Worm (Caenorhabditis elegans) whole organism, L1 larva: ENCODE measurements around the gene F30H5.5.

Experiments used
- C34B4.2 ChIP-seq: sonication (generic microtip); optimal IDR thresholded peaks from 2 replicates; lab custom pipeline; 2017; ENCODE audit warnings: mild to moderate bottlenecking, missing genetic modification characterization, missing compliant biosample characterization
- blmp-1 ChIP-seq: fragments of 150-350 bp; optimal IDR thresholded peaks from 2 replicates; lab custom pipeline; 2014; ENCODE audit warnings: missing biosample characterization, missing genetic modification characterization
- ceh-8 ChIP-seq: fragments of 200-800 bp; sonication (Bioruptor generic); optimal IDR thresholded peaks from 2 replicates; lab custom pipeline; 2018; ENCODE audit warnings: mild to moderate bottlenecking, missing genetic modification characterization, moderate library complexity, missing compliant biosample characterization
- ceh-90 ChIP-seq: sonication (generic microtip); optimal IDR thresholded peaks from 2 replicates; lab custom pipeline; 2016; ENCODE audit warnings: missing genetic modification characterization, missing compliant biosample characterization
- ces-1 ChIP-seq: fragments of 150-350 bp; optimal IDR thresholded peaks from 2 replicates; lab custom pipeline; 2014; ENCODE audit warnings: missing biosample characterization, missing genetic modification reagents, missing genetic modification characterization
- dpl-1 ChIP-seq, 3 experiments: fragments of 150-350 bp in 2 of 3; sonication (generic microtip) in 1 of 3; optimal IDR thresholded peaks; 2 replicates each; lab custom pipeline; 2014 to 2017; ENCODE audit warnings: missing biosample characterization in 3 of 3, missing genetic modification characterization in 3 of 3, missing genetic modification reagents in 3 of 3
- dsc-1 ChIP-seq: sonication (generic microtip); optimal IDR thresholded peaks from 2 replicates; lab custom pipeline; 2016; ENCODE audit warnings: mild to moderate bottlenecking, missing genetic modification characterization, missing compliant biosample characterization
- efl-1 ChIP-seq, 4 experiments: fragments of 150-350 bp; optimal IDR thresholded peaks in 3 of 4; peaks in 1 of 4; 1 replicate in 1 of 4; 2 replicates in 3 of 4; lab custom pipeline; 2014; ENCODE audit warnings: missing biosample characterization in 2 of 4, missing genetic modification characterization in 2 of 4, missing genetic modification reagents in 2 of 4
- efl-3 ChIP-seq: fragments of 200-800 bp; sonication (Bioruptor generic); optimal IDR thresholded peaks from 2 replicates; lab custom pipeline; 2018; ENCODE audit warnings: mild to moderate bottlenecking, missing genetic modification characterization, missing compliant biosample characterization
- elt-2 ChIP-seq: sonication (generic microtip); optimal IDR thresholded peaks from 2 replicates; lab custom pipeline; 2016; ENCODE audit warnings: missing genetic modification characterization, mild to moderate bottlenecking, inconsistent platforms, missing compliant biosample characterization, missing genetic modification reagents
- ets-5 ChIP-seq: fragments of 200-800 bp; sonication (Bioruptor generic); IDR thresholded peaks from 2 replicates; pipeline ENCODE4 v1.3.6; 2022; ENCODE audit warnings: missing genetic modification characterization, missing compliant biosample characterization
- fkh-10 ChIP-seq: sonication (generic microtip); optimal IDR thresholded peaks from 2 replicates; lab custom pipeline; 2017; ENCODE audit warnings: missing biosample characterization, missing genetic modification reagents, missing genetic modification characterization
- fkh-4 ChIP-seq: sonication (generic microtip); optimal IDR thresholded peaks from 2 replicates; lab custom pipeline; 2016; ENCODE audit warnings: missing compliant biosample characterization, missing genetic modification characterization, borderline replicate concordance
- fos-1 ChIP-seq: fragments of 150-350 bp; optimal IDR thresholded peaks from 2 replicates; lab custom pipeline; 2014; ENCODE audit warnings: missing biosample characterization, missing genetic modification characterization
- irx-1 ChIP-seq: sonication (generic microtip); optimal IDR thresholded peaks from 2 replicates; lab custom pipeline; 2016; ENCODE audit warnings: missing genetic modification characterization, missing compliant biosample characterization
- lin-13 ChIP-seq: fragments of 150-350 bp; optimal IDR thresholded peaks from 2 replicates; lab custom pipeline; 2014; ENCODE audit warnings: missing biosample characterization, missing genetic modification reagents, missing genetic modification characterization
- lin-39 ChIP-seq: fragments of 150-350 bp; optimal IDR thresholded peaks from 2 replicates; lab custom pipeline; 2014; ENCODE audit warnings: missing biosample characterization, missing genetic modification reagents, missing genetic modification characterization
- lsy-2 ChIP-seq, 2 experiments: fragments of 150-350 bp; optimal IDR thresholded peaks; 2 replicates each; lab custom pipeline; 2014; ENCODE audit warnings: missing biosample characterization in 2 of 2, missing genetic modification characterization in 2 of 2
- mdl-1 ChIP-seq, 2 experiments: fragments of 150-350 bp; optimal IDR thresholded peaks; 2 replicates each; lab custom pipeline; 2014 to 2017; ENCODE audit warnings: missing biosample characterization in 2 of 2, missing genetic modification characterization in 2 of 2, inconsistent platforms in 1 of 2
- mep-1 ChIP-seq: fragments of 150-350 bp; optimal IDR thresholded peaks from 2 replicates; lab custom pipeline; 2014; ENCODE audit warnings: missing biosample characterization, missing genetic modification characterization
- nhr-11 ChIP-seq: fragments of 150-350 bp; optimal IDR thresholded peaks from 2 replicates; lab custom pipeline; 2014; ENCODE audit warnings: missing biosample characterization, missing genetic modification characterization
- nhr-20 ChIP-seq: sonication (generic microtip); optimal IDR thresholded peaks from 2 replicates; lab custom pipeline; 2016; ENCODE audit warnings: mild to moderate bottlenecking, missing genetic modification characterization, missing compliant biosample characterization
- nhr-71 ChIP-seq: sonication (generic microtip); optimal IDR thresholded peaks from 2 replicates; lab custom pipeline; 2016; ENCODE audit warnings: mild to moderate bottlenecking, missing genetic modification characterization, moderate library complexity, missing compliant biosample characterization
- nhr-77 ChIP-seq: fragments of 150-350 bp; optimal IDR thresholded peaks from 2 replicates; lab custom pipeline; 2014; ENCODE audit warnings: missing biosample characterization, missing genetic modification characterization
- nhr-84 ChIP-seq: sonication (generic microtip); optimal IDR thresholded peaks from 2 replicates; lab custom pipeline; 2017; ENCODE audit warnings: missing biosample characterization, missing genetic modification characterization
- nhr-90 ChIP-seq: sonication (generic microtip); optimal IDR thresholded peaks from 2 replicates; lab custom pipeline; 2016; ENCODE audit warnings: mild to moderate bottlenecking, missing genetic modification characterization, missing compliant biosample characterization; ENCODE audit not compliant: poor library complexity
- rnt-1 ChIP-seq: sonication (generic microtip); optimal IDR thresholded peaks from 2 replicates; lab custom pipeline; 2016; ENCODE audit warnings: mild to moderate bottlenecking, missing genetic modification characterization, moderate library complexity, missing compliant biosample characterization
- skn-1 ChIP-seq: fragments of 150-350 bp; optimal IDR thresholded peaks from 2 replicates; lab custom pipeline; 2014; ENCODE audit warnings: missing biosample characterization, missing genetic modification characterization
- snpc-4 ChIP-seq: fragments of 150-350 bp; optimal IDR thresholded peaks from 2 replicates; lab custom pipeline; 2014; ENCODE audit warnings: missing biosample characterization, missing genetic modification characterization
- sup-37 ChIP-seq: fragments of 200-800 bp; sonication (Bioruptor generic); optimal IDR thresholded peaks from 2 replicates; lab custom pipeline; 2018; ENCODE audit warnings: mild to moderate bottlenecking, missing genetic modification characterization, missing compliant biosample characterization
- swsn-7 ChIP-seq: sonication (generic microtip); optimal IDR thresholded peaks from 2 replicates; lab custom pipeline; 2016; ENCODE audit warnings: missing genetic modification characterization, missing compliant biosample characterization
- tbx-2 ChIP-seq: sonication (generic microtip); optimal IDR thresholded peaks from 2 replicates; lab custom pipeline; 2016; ENCODE audit warnings: missing genetic modification characterization, missing compliant biosample characterization
- tlp-1 ChIP-seq: fragments of 150-350 bp; optimal IDR thresholded peaks from 2 replicates; lab custom pipeline; 2014; ENCODE audit warnings: missing biosample characterization, missing genetic modification characterization
- unc-86 ChIP-seq: sonication (generic microtip); optimal IDR thresholded peaks from 2 replicates; lab custom pipeline; 2016; ENCODE audit warnings: missing genetic modification characterization, missing compliant biosample characterization
- vab-15 ChIP-seq: sonication (generic microtip); optimal IDR thresholded peaks from 2 replicates; lab custom pipeline; 2017; ENCODE audit warnings: missing genotype, mild to moderate bottlenecking, missing genetic modification characterization, missing compliant biosample characterization
- xbp-1 ChIP-seq: sonication (generic microtip); optimal IDR thresholded peaks from 2 replicates; lab custom pipeline; 2016; ENCODE audit warnings: missing genetic modification characterization, missing compliant biosample characterization
- zip-4 ChIP-seq: fragments of 200-800 bp; sonication (Bioruptor generic); optimal IDR thresholded peaks from 2 replicates; lab custom pipeline; 2018; ENCODE audit warnings: mild to moderate bottlenecking, missing genetic modification characterization, moderate library complexity, missing compliant biosample characterization
- ztf-11 ChIP-seq, 2 experiments: sonication (generic microtip); optimal IDR thresholded peaks; 2 replicates each; lab custom pipeline; 2016 to 2017; ENCODE audit warnings: missing genetic modification characterization in 2 of 2, missing biosample characterization in 1 of 2, missing compliant biosample characterization in 1 of 2
- ztf-4 ChIP-seq: fragments of 150-350 bp; optimal IDR thresholded peaks from 2 replicates; lab custom pipeline; 2014; ENCODE audit warnings: missing biosample characterization, missing genetic modification characterization

The F30H5.5 gene

DNA sequence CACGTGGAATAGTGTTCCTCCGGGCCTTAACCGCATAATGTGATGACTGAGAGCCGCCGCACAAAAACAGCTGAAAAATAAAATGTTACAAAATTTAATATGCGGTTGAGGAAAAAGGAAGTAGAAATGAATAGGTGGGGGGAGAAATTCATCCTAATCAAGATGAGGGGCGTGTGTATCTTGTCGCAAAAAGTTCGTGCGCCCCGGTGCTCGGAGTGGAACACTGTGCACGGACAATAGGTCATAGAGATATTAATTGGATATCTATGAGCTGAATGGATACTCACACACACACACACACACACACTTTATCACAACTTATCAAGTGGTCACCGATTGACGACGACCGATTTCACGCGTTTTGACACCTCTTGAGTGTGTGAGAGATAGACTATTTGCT lies 35.4 kb downstream of the F30H5.5 start, which contains the start of gene T22F7.3:
Gene T22F7.3 (minus strand): TSS at position 101 of the 400 bp plus-strand sequence.
- TF ChIP-seq nhr-84 (no peak), swsn-7 (tag; lab: Kevin White, UChicago) (no peak), ztf-4 (tag; lab: Kevin White, UChicago) (no peak), nhr-77 (tag; lab: Kevin White, UChicago) (no peak), lsy-2 (tag; optimal IDR thresholded peaks at IDR 0.05; lab: Kevin White, UChicago) (no peak), unc-86 (tag; lab: Kevin White, UChicago) (no peak), zip-4 (GFP tag; lab: Kevin White, UChicago) (no peak), nhr-20 (no peak), ceh-90 (no peak), fos-1 (tag; lab: Kevin White, UChicago) (no peak), ceh-8 (no peak), C34B4.2 (tag; lab: Kevin White, UChicago) (no peak), mdl-1 (tag; optimal IDR thresholded peaks at IDR 0.05; lab: Kevin White, UChicago) (no peak), blmp-1 (tag; lab: Kevin White, UChicago) (no peak), irx-1 (tag; lab: Kevin White, UChicago) (no peak), efl-1 (optimal IDR thresholded peaks at IDR 0.05; lab: Kevin White, UChicago) (no peak), efl-1 (GFP tag; optimal IDR thresholded peaks at IDR 0.05 in 1 of 2; lab: Kevin White, UChicago) (no peak), ets-5 (GFP tag; lab: Robert Waterston, UW) (no peak), ztf-11 (tag; optimal IDR thresholded peaks at IDR 0.05; lab: Kevin White, UChicago) (no peak), dsc-1 (tag; lab: Kevin White, UChicago) (no peak)

DNA sequence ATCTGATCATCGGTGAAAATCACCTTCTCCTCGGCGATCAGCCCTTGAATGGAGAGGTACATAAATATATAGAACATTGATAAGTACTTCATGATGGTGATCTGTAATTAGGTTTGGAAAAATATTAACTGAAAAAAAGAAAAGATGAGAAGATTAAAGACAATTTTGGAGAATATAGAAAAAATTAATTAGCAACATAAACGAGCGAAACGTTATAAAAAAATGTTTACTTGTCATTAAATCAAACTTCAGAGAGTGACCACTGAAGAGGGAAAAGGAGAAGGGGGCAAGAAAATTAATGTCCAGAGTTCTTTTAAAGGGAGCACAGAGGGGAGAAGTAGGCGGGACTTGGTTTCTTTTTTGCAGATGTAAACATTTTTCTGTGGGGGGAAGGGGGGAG lies 38.3 kb downstream of the F30H5.5 start, which contains the start of gene T22F7.4:
Gene T22F7.4 (minus strand): TSS at position 101 of the 400 bp plus-strand sequence.
- no peak for TF ChIP-seq fkh-10 (GFP tag; lab: Kevin White, UChicago)
- TF ChIP-seq dpl-1 (GFP tag; optimal IDR thresholded peaks at IDR 0.05; lab: Kevin White, UChicago), result no peak
- TF ChIP-seq xbp-1, result no peak
- no peak for TF ChIP-seq fos-1 (tag; lab: Kevin White, UChicago)
- no peak for TF ChIP-seq lin-39 (tag; lab: Kevin White, UChicago)
- no peak for TF ChIP-seq efl-3 (GFP tag; lab: Kevin White, UChicago)
- no peak for TF ChIP-seq snpc-4 (tag; lab: Kevin White, UChicago)
- TF ChIP-seq fkh-4 (tag; lab: Kevin White, UChicago), result no peak
- no peak for TF ChIP-seq ztf-11 (tag; optimal IDR thresholded peaks at IDR 0.05; lab: Kevin White, UChicago)
- TF ChIP-seq nhr-90 (tag; lab: Kevin White, UChicago), result no peak
- no peak for TF ChIP-seq mdl-1 (tag; optimal IDR thresholded peaks at IDR 0.05; lab: Kevin White, UChicago)
- no peak for TF ChIP-seq rnt-1 (tag; lab: Kevin White, UChicago)
- no peak for TF ChIP-seq nhr-71
- no peak for TF ChIP-seq skn-1 (tag; lab: Kevin White, UChicago)
- no peak for TF ChIP-seq vab-15
- no peak for TF ChIP-seq sup-37 (GFP tag; lab: Kevin White, UChicago)
- TF ChIP-seq lin-13, result no peak
- no peak for TF ChIP-seq lsy-2 (tag; optimal IDR thresholded peaks at IDR 0.05; lab: Kevin White, UChicago)
- TF ChIP-seq, all 84 proteins: peak for 0

- TF ChIP-seq mep-1, result no peak
- no peak for TF ChIP-seq efl-1 (optimal IDR thresholded peaks at IDR 0.05; lab: Kevin White, UChicago)
- peak in 1 of 2 experiments; percentile 40 for TF ChIP-seq efl-1 (GFP tag; optimal IDR thresholded peaks at IDR 0.05 in 1 of 2; lab: Kevin White, UChicago)
- no peak for TF ChIP-seq ces-1
- no peak for TF ChIP-seq tbx-2 (tag; lab: Kevin White, UChicago)
- TF ChIP-seq tlp-1 (tag; lab: Kevin White, UChicago), result no peak
- peak; percentile 26 for TF ChIP-seq elt-2
- peak; percentile 46 for TF ChIP-seq dsc-1 (tag; lab: Kevin White, UChicago)
- TF ChIP-seq nhr-11, result no peak
Observed at ce11 chrIII:530899-531298, 42.3 kb downstream of the F30H5.5 start.
